Fruit fly (Drosophila melanogaster): Measurements from ENCODE around the gene CG18666.

The CG18666 gene

DNA sequence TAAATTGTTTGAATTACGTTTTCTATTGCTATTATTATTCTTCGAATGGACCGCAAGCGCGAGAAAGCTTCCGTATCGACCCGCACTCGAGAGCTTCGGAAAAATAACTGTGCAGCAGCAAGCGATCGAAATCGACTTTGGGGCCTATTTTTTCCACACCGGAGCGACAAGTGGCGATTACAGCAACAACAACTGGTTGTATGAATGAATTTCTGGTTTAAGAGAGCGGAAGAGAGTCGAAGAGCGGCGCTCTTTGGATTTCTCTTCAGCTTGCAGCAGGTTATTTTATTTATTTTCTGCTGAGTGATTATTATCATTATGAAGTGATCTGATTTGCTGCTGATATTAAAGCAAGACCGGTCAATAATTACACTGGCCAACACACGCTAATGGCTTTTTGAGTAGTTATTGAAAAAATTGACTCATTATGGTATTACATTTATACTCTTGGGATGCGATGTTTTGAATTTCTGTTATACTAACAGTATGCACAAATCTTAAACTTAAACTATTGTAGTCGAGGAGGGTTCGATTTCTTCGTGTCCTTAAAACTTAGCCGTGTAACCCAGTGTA lies 32.4 kb downstream of the CG18666 start, which contains the start of gene Samuel (continued):
- no peak for TF ChIP-seq CG42726 (GFP tag; IDR thresholded peaks at IDR 0.05; ENCODE audit: partially characterized antibody)
- TF ChIP-seq jing (GFP tag; optimal IDR thresholded peaks at IDR 0.05), result no peak
- TF ChIP-seq odd (GFP tag; optimal IDR thresholded peaks at IDR 0.05), result peak; percentile 28
- no peak for TF ChIP-seq Optix (GFP tag; IDR thresholded peaks at IDR 0.05)
- no peak for TF ChIP-seq Chrac-16 (GFP tag; optimal IDR thresholded peaks at IDR 0.05)
- no peak for TF ChIP-seq CG17829 (tag; optimal IDR thresholded peaks at IDR 0.05)
- TF ChIP-seq CG6689 (GFP tag; IDR thresholded peaks at IDR 0.05), result 0 out of 2 replicates have a peak, but pooled peaks have one; percentile 27
- no peak for TF ChIP-seq CG15479 (GFP tag; optimal IDR thresholded peaks at IDR 0.05)
- TF ChIP-seq ac (GFP tag; optimal IDR thresholded peaks at IDR 0.05), result no peak
- no peak for TF ChIP-seq CG31365 (tag; optimal IDR thresholded peaks at IDR 0.05)
- no peak for TF ChIP-seq mld (GFP tag; IDR thresholded peaks at IDR 0.05; ENCODE audit: partially characterized antibody)
- peak; percentile 23 for TF ChIP-seq CG18262 (tag; optimal IDR thresholded peaks at IDR 0.05)
- no peak for TF ChIP-seq CG17802 (tag; optimal IDR thresholded peaks at IDR 0.05)
- TF ChIP-seq HLH54F (GFP tag; optimal IDR thresholded peaks at IDR 0.05), result no peak
- no peak for TF ChIP-seq Dll (GFP tag; IDR thresholded peaks at IDR 0.05; ENCODE audit: partially characterized antibody)
- no peak for TF ChIP-seq HLH3B (GFP tag; IDR thresholded peaks at IDR 0.05)
- peak; percentile 59 for TF ChIP-seq CG5180 (GFP tag; optimal IDR thresholded peaks at IDR 0.05)
- TF ChIP-seq CG3838 (GFP tag; optimal IDR thresholded peaks at IDR 0.05), result no peak
- TF ChIP-seq Ravus (GFP tag; IDR thresholded peaks at IDR 0.05), result no peak
- no peak for TF ChIP-seq sisA (GFP tag; IDR thresholded peaks at IDR 0.05)
- no peak for TF ChIP-seq shn (GFP tag; optimal IDR thresholded peaks at IDR 0.05)
- peak; percentile 91 to 93 for TF ChIP-seq Trl (optimal IDR thresholded peaks at IDR 0.05)
- TF ChIP-seq Trl (GFP tag; optimal IDR thresholded peaks at IDR 0.05), result peak; percentile 20
- no peak for TF ChIP-seq CG16815 (GFP tag; optimal IDR thresholded peaks at IDR 0.05)
- TF ChIP-seq Pdp1 (GFP tag; optimal IDR thresholded peaks at IDR 0.05), result no peak
- peak in 1 of 2 experiments; percentile 91 for TF ChIP-seq Hr78 (GFP tag; optimal IDR thresholded peaks at IDR 0.05)
- TF ChIP-seq CG7372 (GFP tag; IDR thresholded peaks at IDR 0.05), result no peak
- TF ChIP-seq CG7963 (GFP tag; IDR thresholded peaks at IDR 0.05; ENCODE audit: partially characterized antibody), result 0 out of 3 replicates have a peak, but pooled peaks have one; percentile 20
- no peak for TF ChIP-seq Dip3 (GFP tag; optimal IDR thresholded peaks at IDR 0.05)
- TF ChIP-seq CG11560 (tag; IDR thresholded peaks at IDR 0.05), result no peak
- no peak for TF ChIP-seq Fer2 (tag; optimal IDR thresholded peaks at IDR 0.05)
- peak; percentile 28 for TF ChIP-seq PHDP (tag; optimal IDR thresholded peaks at IDR 0.05)
- no peak for TF ChIP-seq Dfd (GFP tag; optimal IDR thresholded peaks at IDR 0.05)
- no peak for TF ChIP-seq abd-A (tag; optimal IDR thresholded peaks at IDR 0.05)
- no peak for TF ChIP-seq mirr (GFP tag; optimal IDR thresholded peaks at IDR 0.05)
- TF ChIP-seq nau (GFP tag; optimal IDR thresholded peaks at IDR 0.05), result no peak
- TF ChIP-seq CG3726 (GFP tag; IDR thresholded peaks at IDR 0.05), result no peak
- no peak for TF ChIP-seq pzg (GFP tag; optimal IDR thresholded peaks at IDR 0.05)
- no peak for TF ChIP-seq Nf-YC (tag; optimal IDR thresholded peaks at IDR 0.05)
- no peak for TF ChIP-seq CG32767 (GFP tag; IDR thresholded peaks at IDR 0.05)
- TF ChIP-seq CG7839 (tag; optimal IDR thresholded peaks at IDR 0.05), result no peak
- no peak for TF ChIP-seq zf30C (GFP tag; optimal IDR thresholded peaks at IDR 0.05)
- no peak for TF ChIP-seq fd96Cb (tag; optimal IDR thresholded peaks at IDR 0.05)
- TF ChIP-seq phol (tag; optimal IDR thresholded peaks at IDR 0.05), result no peak
- TF ChIP-seq Bgb (GFP tag; IDR thresholded peaks at IDR 0.05; ENCODE audit: partially characterized antibody), result no peak
- TF ChIP-seq CG15073 (GFP tag; optimal IDR thresholded peaks at IDR 0.05), result no peak
- TF ChIP-seq H15 (GFP tag; IDR thresholded peaks at IDR 0.05), result no peak
- TF ChIP-seq C15 (GFP tag; IDR thresholded peaks at IDR 0.05), result no peak
- TF ChIP-seq ash1 (GFP tag; optimal IDR thresholded peaks at IDR 0.05), result no peak
- TF ChIP-seq Meics (GFP tag; optimal IDR thresholded peaks at IDR 0.05), result peak; percentile 9

Data from whole organism, embryonic.